Fruit fly (Drosophila melanogaster): Measurements from ENCODE around the gene CG32188.

CG32188 gene

DNA sequence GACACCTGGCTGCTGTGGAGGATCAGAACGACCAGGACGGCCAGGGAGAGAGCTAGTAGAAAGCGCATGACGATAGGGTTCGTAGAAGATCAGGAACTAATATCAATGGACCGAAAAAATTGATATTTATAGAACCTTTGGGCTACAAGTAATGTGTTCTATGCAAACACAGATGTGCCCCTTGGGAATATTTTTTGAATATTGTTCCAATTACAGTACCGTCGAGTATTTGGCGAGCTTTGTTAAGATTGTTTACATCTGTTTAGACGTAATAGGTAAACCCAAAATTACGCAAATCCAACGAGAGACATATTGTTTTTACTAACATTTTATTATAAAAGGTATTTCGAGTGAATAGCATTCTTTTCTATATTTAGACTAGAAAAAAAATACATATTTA lies 1.6 kb upstream of the CG32188 start, which contains the start of gene CG32189:
TSS of gene CG32189 (minus strand) at position 101 of the 400 bp plus-strand sequence.
- TF ChIP-seq eg (GFP tag; IDR thresholded peaks at IDR 0.05) (no peak), CG9139 (GFP tag; optimal IDR thresholded peaks at IDR 0.05) (no peak), Hr39 (GFP tag; optimal IDR thresholded peaks at IDR 0.05) (no peak), Smox (GFP tag; optimal IDR thresholded peaks at IDR 0.05) (no peak), net (GFP tag; optimal IDR thresholded peaks at IDR 0.05) (no peak), CG1621 (tag; optimal IDR thresholded peaks at IDR 0.05) (no peak), Sox14 (GFP tag; optimal IDR thresholded peaks at IDR 0.05) (no peak), CG6792 (GFP tag; optimal IDR thresholded peaks at IDR 0.05) (no peak), CG10631 (GFP tag; optimal IDR thresholded peaks at IDR 0.05) (no peak), Sox102F (GFP tag; optimal IDR thresholded peaks at IDR 0.05) (no peak), acj6 (GFP tag; optimal IDR thresholded peaks at IDR 0.05) (no peak), Ets21C (GFP tag; optimal IDR thresholded peaks at IDR 0.05) (no peak), Lpt (GFP tag; optimal IDR thresholded peaks at IDR 0.05) (no peak), CG15336 (GFP tag; IDR thresholded peaks at IDR 0.05) (no peak), Hr38 (GFP tag; optimal IDR thresholded peaks at IDR 0.05) (no peak), CG8119 (GFP tag; IDR thresholded peaks at IDR 0.05) (no peak), topi (GFP tag; optimal IDR thresholded peaks at IDR 0.05) (no peak), CG11902 (GFP tag; optimal IDR thresholded peaks at IDR 0.05) (no peak), esn (GFP tag; optimal IDR thresholded peaks at IDR 0.05) (no peak)

DNA sequence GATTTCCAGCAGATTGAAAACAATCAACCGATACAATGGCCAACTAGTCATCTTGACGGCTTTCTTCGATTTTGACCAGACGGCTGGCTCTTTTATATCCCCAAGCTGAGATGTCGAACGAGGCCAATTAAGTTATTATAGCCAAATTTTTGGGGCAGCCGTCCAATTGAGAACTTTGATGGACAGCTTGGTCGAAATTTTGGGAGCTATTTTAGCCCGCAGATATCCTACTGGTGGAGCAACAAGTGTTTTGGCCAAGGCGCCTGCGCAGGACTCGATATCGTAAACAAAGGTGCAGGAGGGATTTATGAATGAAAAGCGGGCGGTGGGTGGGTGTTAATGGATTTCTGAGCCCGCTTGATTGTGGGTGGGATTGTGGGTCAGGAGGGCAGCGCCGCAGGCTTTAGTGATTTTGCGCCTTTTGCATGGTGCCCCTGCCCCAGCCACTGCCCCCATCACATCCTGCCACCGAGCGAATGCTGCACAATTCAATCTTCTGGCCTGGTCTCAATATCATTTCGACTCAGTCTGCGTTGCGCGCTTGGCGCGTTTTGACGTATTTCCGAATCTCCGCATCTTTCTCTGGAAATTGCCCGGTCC lies 10.5 kb downstream of the CG32188 start, which contains the start of the genes Ir75c and Grd:
TSS of gene Ir75c (minus strand) at position 51 of the 600 bp plus-strand sequence.
TSS of gene Grd (plus strand) at position 550 of the 600 bp plus-strand sequence.
- TF ChIP-seq Sox102F (GFP tag; optimal IDR thresholded peaks at IDR 0.05) (no peak), Smox (GFP tag; optimal IDR thresholded peaks at IDR 0.05) (no peak), dac (GFP tag; optimal IDR thresholded peaks at IDR 0.05) (no peak), CG1621 (tag; optimal IDR thresholded peaks at IDR 0.05) (no peak), Met (GFP tag; optimal IDR thresholded peaks at IDR 0.05) (no peak), CG10669 (GFP tag; optimal IDR thresholded peaks at IDR 0.05) (no peak), vri (GFP tag; optimal IDR thresholded peaks at IDR 0.05) (no peak), eg (GFP tag; IDR thresholded peaks at IDR 0.05) (no peak), fd85E (GFP tag; optimal IDR thresholded peaks at IDR 0.05) (no peak), Eip75B (GFP tag; optimal IDR thresholded peaks at IDR 0.05) (no peak), Ets21C (GFP tag; optimal IDR thresholded peaks at IDR 0.05) (no peak), pdm3 (GFP tag; optimal IDR thresholded peaks at IDR 0.05) (no peak), CG7368 (GFP tag; optimal IDR thresholded peaks at IDR 0.05) (no peak), OdsH (GFP tag; optimal IDR thresholded peaks at IDR 0.05) (no peak), esn (GFP tag; optimal IDR thresholded peaks at IDR 0.05) (no peak), svp (GFP tag) (no peak), dsx (GFP tag; optimal IDR thresholded peaks at IDR 0.05; ENCODE audit: poor library complexity, severe bottlenecking) (no peak), net (GFP tag; optimal IDR thresholded peaks at IDR 0.05) (no peak)

DNA sequence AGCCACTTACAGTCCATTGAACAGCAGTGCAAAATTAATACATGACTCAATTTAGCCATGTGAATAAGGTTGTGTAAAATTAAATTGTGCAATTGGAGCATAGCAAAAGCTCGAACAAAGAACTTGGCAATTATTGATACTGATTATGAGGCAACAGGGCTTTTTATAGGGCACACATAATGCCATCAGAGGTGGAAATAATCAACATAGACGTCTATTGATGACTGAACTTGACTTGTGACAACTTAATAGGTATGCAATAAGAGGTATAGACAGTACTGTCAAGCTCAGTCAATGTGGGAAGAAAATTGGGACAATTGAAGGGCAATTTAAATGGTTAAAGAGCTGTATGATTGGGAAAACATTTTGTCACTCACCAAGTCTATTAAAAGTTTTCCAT lies 13.3 kb downstream of the CG32188 start, which contains the start of gene Ir75b:
TSS of gene Ir75b (minus strand) at position 101 of the 400 bp plus-strand sequence.
- TF ChIP-seq Hr38 (GFP tag; optimal IDR thresholded peaks at IDR 0.05) (no peak), CG3032 (tag; optimal IDR thresholded peaks at IDR 0.05) (no peak), fkh (GFP tag; optimal IDR thresholded peaks at IDR 0.05) (no peak), Hr39 (GFP tag; optimal IDR thresholded peaks at IDR 0.05) (no peak), topi (GFP tag; optimal IDR thresholded peaks at IDR 0.05) (no peak), CG7368 (GFP tag; optimal IDR thresholded peaks at IDR 0.05) (no peak), Blimp-1 (GFP tag; optimal IDR thresholded peaks at IDR 0.05) (no peak), Eip93F (GFP tag; optimal IDR thresholded peaks at IDR 0.05) (no peak), salr (GFP tag; optimal IDR thresholded peaks at IDR 0.05) (no peak), CG6163 (GFP tag; IDR thresholded peaks at IDR 0.05) (no peak), net (GFP tag; optimal IDR thresholded peaks at IDR 0.05) (no peak), CG3919 (GFP tag; optimal IDR thresholded peaks at IDR 0.05) (no peak), vri (GFP tag; optimal IDR thresholded peaks at IDR 0.05) (no peak), Sox15 (GFP tag; optimal IDR thresholded peaks at IDR 0.05) (no peak), esn (GFP tag; optimal IDR thresholded peaks at IDR 0.05) (no peak), CG15336 (GFP tag; IDR thresholded peaks at IDR 0.05) (no peak), CG6854 (GFP tag; optimal IDR thresholded peaks at IDR 0.05) (no peak), CG9139 (GFP tag; optimal IDR thresholded peaks at IDR 0.05) (no peak)
